Fruit fly (Drosophila melanogaster) whole organism, embryonic: ENCODE measurements around the gene MED25.

Source experiments
- Adf1 ChIP-seq: fragments of 200-800 bp; sonication (Bioruptor generic); IDR thresholded peaks from 2 replicates; pipeline ENCODE4 v1.3.6; 2022; ENCODE audit warnings: missing biosample characterization, missing genetic modification characterization
- B-H2 ChIP-seq: fragments of 200-800 bp; sonication (Bioruptor generic); optimal IDR thresholded peaks from 2 replicates; lab custom pipeline; 2018; ENCODE audit warnings: missing biosample characterization, mild to moderate bottlenecking, missing genetic modification characterization
- CG10147 ChIP-seq: fragments of 200-800 bp; sonication (Bioruptor generic); optimal IDR thresholded peaks from 2 replicates; lab custom pipeline; 2019; ENCODE audit warnings: missing biosample characterization, mild to moderate bottlenecking, missing genetic modification characterization, moderate library complexity
- CG10274 ChIP-seq: fragments of 200-800 bp; sonication (Bioruptor generic); optimal IDR thresholded peaks from 3 replicates; lab custom pipeline; 2017; ENCODE audit warnings: missing biosample characterization, mild to moderate bottlenecking, missing genetic modification characterization
- CG10462 ChIP-seq: fragments of 200-800 bp; sonication (Bioruptor generic); optimal IDR thresholded peaks from 2 replicates; lab custom pipeline; 2016; ENCODE audit warnings: missing biosample characterization, missing genetic modification characterization
- CG11085 ChIP-seq: fragments of 200-800 bp; sonication (Bioruptor generic); IDR thresholded peaks from 2 replicates; pipeline ENCODE4 v1.3.6; 2022; ENCODE audit warnings: missing biosample characterization, missing genetic modification characterization
- CG11247 ChIP-seq: fragments of 200-800 bp; sonication (Bioruptor generic); IDR thresholded peaks from 2 replicates; pipeline ENCODE4 v1.3.6; 2022; ENCODE audit warnings: missing biosample characterization, missing genetic modification characterization
- CG12155 ChIP-seq: fragments of 200-800 bp; sonication (Bioruptor generic); optimal IDR thresholded peaks from 3 replicates; lab custom pipeline; 2016; ENCODE audit warnings: missing biosample characterization, missing genetic modification characterization
- CG13287 ChIP-seq: fragments of 200-800 bp; sonication (Bioruptor generic); IDR thresholded peaks from 2 replicates; pipeline ENCODE4 v1.3.6; 2022; ENCODE audit warnings: missing biosample characterization, missing genetic modification characterization; ENCODE audit not compliant: partially characterized antibody
- CG13894 ChIP-seq: fragments of 200-800 bp; sonication (Bioruptor generic); optimal IDR thresholded peaks from 3 replicates; lab custom pipeline; 2018; ENCODE audit warnings: missing biosample characterization, mild to moderate bottlenecking, missing genetic modification characterization, moderate library complexity
- CG14710 ChIP-seq: fragments of 200-800 bp; sonication (Bioruptor generic); optimal IDR thresholded peaks from 3 replicates; lab custom pipeline; 2019; ENCODE audit warnings: missing biosample characterization, mild to moderate bottlenecking, missing genetic modification characterization, moderate library complexity
- CG14860 ChIP-seq: fragments of 200-800 bp; sonication (Bioruptor generic); IDR thresholded peaks from 3 replicates; pipeline ENCODE4 v1.3.6; 2022; ENCODE audit warnings: missing biosample characterization, missing genetic modification characterization; ENCODE audit not compliant: partially characterized antibody
- CG14965 ChIP-seq: fragments of 200-800 bp; sonication (Bioruptor generic); optimal IDR thresholded peaks from 2 replicates; lab custom pipeline; 2016; ENCODE audit warnings: missing biosample characterization, missing genetic modification characterization, borderline replicate concordance
- CG15514 ChIP-seq: fragments of 200-800 bp; sonication (Bioruptor generic); optimal IDR thresholded peaks from 3 replicates; lab custom pipeline; 2017; ENCODE audit warnings: missing biosample characterization, missing genetic modification characterization, mild to moderate bottlenecking, moderate library complexity, missing genetic modification reagents
- CG17359 ChIP-seq: fragments of 200-800 bp; sonication (Bioruptor generic); optimal IDR thresholded peaks from 3 replicates; lab custom pipeline; 2018; ENCODE audit warnings: missing biosample characterization, mild to moderate bottlenecking, missing genetic modification characterization, moderate library complexity
- CG18476 ChIP-seq: fragments of 200-800 bp; sonication (Bioruptor generic); optimal IDR thresholded peaks from 2 replicates; lab custom pipeline; 2016; ENCODE audit warnings: missing biosample characterization, mild to moderate bottlenecking, missing genetic modification characterization
- CG2120 ChIP-seq: fragments of 200-800 bp; sonication (Bioruptor generic); optimal IDR thresholded peaks from 3 replicates; lab custom pipeline; 2016; ENCODE audit warnings: missing biosample characterization, missing genetic modification characterization
- CG2712 ChIP-seq: fragments of 200-800 bp; optimal IDR thresholded peaks from 3 replicates; lab custom pipeline; 2019; ENCODE audit warnings: missing biosample characterization, mild to moderate bottlenecking, missing genetic modification characterization, moderate library complexity
- CG30403 ChIP-seq: fragments of 200-800 bp; sonication (Bioruptor generic); optimal IDR thresholded peaks from 3 replicates; lab custom pipeline; 2016; ENCODE audit warnings: missing biosample characterization, missing genetic modification characterization
- CG31224 ChIP-seq: fragments of 200-800 bp; sonication (Bioruptor generic); IDR thresholded peaks from 2 replicates; pipeline ENCODE4 v1.3.6; 2022; ENCODE audit warnings: missing biosample characterization, missing genetic modification characterization
- CG32532 ChIP-seq: fragments of 200-800 bp; sonication (Bioruptor generic); IDR thresholded peaks from 2 replicates; pipeline ENCODE4 v1.3.6; 2022; ENCODE audit warnings: missing biosample characterization, missing genetic modification characterization
- CG4617 ChIP-seq: fragments of 200-800 bp; sonication (Bioruptor generic); optimal IDR thresholded peaks from 3 replicates; lab custom pipeline; 2016; ENCODE audit warnings: missing biosample characterization, missing genetic modification characterization, borderline replicate concordance
- CG5180 ChIP-seq: fragments of 200-800 bp; sonication (Bioruptor generic); optimal IDR thresholded peaks from 3 replicates; lab custom pipeline; 2017; ENCODE audit warnings: missing biosample characterization, missing genetic modification characterization, mild to moderate bottlenecking, moderate library complexity, missing genetic modification reagents
- CG6791 ChIP-seq: fragments of 200-800 bp; sonication (Bioruptor generic); IDR thresholded peaks from 3 replicates; pipeline ENCODE4 v1.3.6; 2022; ENCODE audit warnings: missing biosample characterization, missing genetic modification characterization; ENCODE audit not compliant: partially characterized antibody
- CG7357 ChIP-seq: fragments of 200-800 bp; sonication (Bioruptor generic); IDR thresholded peaks from 3 replicates; pipeline ENCODE4 v1.3.6; 2022; ENCODE audit warnings: missing biosample characterization, missing genetic modification characterization
- CG8478 ChIP-seq: fragments of >200 bp; optimal IDR thresholded peaks from 2 replicates; lab custom pipeline; 2018
- CG8765 ChIP-seq: fragments of 200-800 bp; sonication (Bioruptor generic); IDR thresholded peaks from 2 replicates; pipeline ENCODE4 v1.3.6; 2022; ENCODE audit warnings: missing biosample characterization, missing genetic modification characterization
- CG9609 ChIP-seq: fragments of 200-800 bp; sonication (Bioruptor generic); optimal IDR thresholded peaks from 3 replicates; lab custom pipeline; 2016; ENCODE audit warnings: missing biosample characterization, missing genetic modification characterization
- CHES-1-like ChIP-seq: fragments of 200-800 bp; sonication (Bioruptor generic); optimal IDR thresholded peaks from 2 replicates; lab custom pipeline; 2016; ENCODE audit warnings: missing biosample characterization, missing genetic modification characterization
- D19B ChIP-seq: fragments of 200-800 bp; sonication (Bioruptor generic); optimal IDR thresholded peaks from 2 replicates; lab custom pipeline; 2017; ENCODE audit warnings: missing biosample characterization, mild to moderate bottlenecking, missing genetic modification characterization
- Elba2 ChIP-seq: fragments of 200-800 bp; sonication (Bioruptor generic); optimal IDR thresholded peaks from 3 replicates; lab custom pipeline; 2016; ENCODE audit warnings: missing biosample characterization, missing genetic modification characterization
- HHEX ChIP-seq: fragments of 200-800 bp; sonication (Bioruptor generic); optimal IDR thresholded peaks from 3 replicates; lab custom pipeline; 2017; ENCODE audit warnings: missing biosample characterization, mild to moderate bottlenecking, missing genetic modification characterization, missing genetic modification reagents
- Hmx ChIP-seq: fragments of 200-800 bp; sonication (Bioruptor generic); optimal IDR thresholded peaks from 2 replicates; lab custom pipeline; 2016; ENCODE audit warnings: missing biosample characterization, missing genetic modification characterization
- Myb ChIP-seq: fragments of 200-800 bp; sonication (Bioruptor generic); optimal IDR thresholded peaks from 2 replicates; lab custom pipeline; 2016; ENCODE audit warnings: missing biosample characterization, missing genetic modification characterization
- NC2β ChIP-seq: fragments of 200-800 bp; sonication (Bioruptor generic); optimal IDR thresholded peaks from 2 replicates; lab custom pipeline; 2016; ENCODE audit warnings: missing biosample characterization, missing genetic modification characterization
- Side ChIP-seq: fragments of 200-800 bp; sonication (Bioruptor generic); optimal IDR thresholded peaks from 2 replicates; lab custom pipeline; 2016; ENCODE audit warnings: missing biosample characterization, missing genetic modification characterization
- Usf ChIP-seq: fragments of 200-800 bp; sonication (Bioruptor generic); optimal IDR thresholded peaks from 2 replicates; lab custom pipeline; 2017; ENCODE audit warnings: missing genotype, missing biosample characterization, missing genetic modification characterization
- Xbp1 ChIP-seq: fragments of 200-800 bp; sonication (Bioruptor generic); optimal IDR thresholded peaks from 3 replicates; lab custom pipeline; 2016; ENCODE audit warnings: missing biosample characterization, mild to moderate bottlenecking, missing genetic modification characterization
- amos ChIP-seq: fragments of 200-800 bp; sonication (Bioruptor generic); IDR thresholded peaks from 2 replicates; pipeline ENCODE4 v1.3.6; 2022; ENCODE audit warnings: missing biosample characterization, missing genetic modification characterization; ENCODE audit not compliant: partially characterized antibody
- dimm ChIP-seq: fragments of 200-800 bp; sonication (Bioruptor generic); IDR thresholded peaks from 2 replicates; pipeline ENCODE4 v1.3.6; 2022; ENCODE audit warnings: missing biosample characterization, missing genetic modification characterization
- fd3F ChIP-seq: fragments of 200-800 bp; sonication (Bioruptor generic); optimal IDR thresholded peaks from 2 replicates; lab custom pipeline; 2018; ENCODE audit warnings: missing biosample characterization, mild to moderate bottlenecking, missing genetic modification characterization, moderate library complexity
- ham ChIP-seq: fragments of 200-800 bp; sonication (Bioruptor generic); IDR thresholded peaks from 2 replicates; pipeline ENCODE4 v1.3.6; 2022; ENCODE audit warnings: missing biosample characterization, missing genetic modification characterization
- hth ChIP-seq: fragments of >200 bp; optimal IDR thresholded peaks from 2 replicates; lab custom pipeline; 2017; ENCODE audit warnings: inconsistent platforms
- lab ChIP-seq: fragments of 200-800 bp; sonication (Bioruptor generic); optimal IDR thresholded peaks from 3 replicates; lab custom pipeline; 2017; ENCODE audit warnings: missing biosample characterization, missing genetic modification characterization, mild to moderate bottlenecking, moderate library complexity, missing genetic modification reagents
- nerfin-1 ChIP-seq: fragments of 200-800 bp; sonication (Bioruptor generic); optimal IDR thresholded peaks from 3 replicates; lab custom pipeline; 2019; ENCODE audit warnings: missing biosample characterization, mild to moderate bottlenecking, missing genetic modification characterization, moderate library complexity
- pb ChIP-seq: fragments of 200-800 bp; sonication (Bioruptor generic); optimal IDR thresholded peaks from 3 replicates; lab custom pipeline; 2016; ENCODE audit warnings: missing biosample characterization, missing genetic modification characterization
- rib ChIP-seq: fragments of 200-800 bp; sonication (Bioruptor generic); IDR thresholded peaks from 2 replicates; pipeline ENCODE4 v1.3.6; 2022; ENCODE audit warnings: missing biosample characterization, missing genetic modification characterization
- salm ChIP-seq: fragments of 200-800 bp; sonication (Bioruptor generic); optimal IDR thresholded peaks from 2 replicates; lab custom pipeline; 2018; ENCODE audit warnings: missing biosample characterization, mild to moderate bottlenecking, missing genetic modification characterization
- scrt ChIP-seq: fragments of 200-800 bp; sonication (Bioruptor generic); optimal IDR thresholded peaks from 2 replicates; lab custom pipeline; 2018; ENCODE audit warnings: missing biosample characterization, mild to moderate bottlenecking, missing genetic modification characterization, moderate library complexity
- stc ChIP-seq: fragments of 200-800 bp; sonication (Bioruptor generic); IDR thresholded peaks from 2 replicates; pipeline ENCODE4 v1.3.6; 2022; ENCODE audit warnings: missing biosample characterization, missing genetic modification characterization
- tgo ChIP-seq: fragments of 200-800 bp; sonication (Bioruptor generic); IDR thresholded peaks from 3 replicates; pipeline ENCODE4 v1.3.6; 2022; ENCODE audit warnings: missing biosample characterization, missing genetic modification characterization
- wor ChIP-seq: fragments of 200-800 bp; sonication (Bioruptor generic); IDR thresholded peaks from 2 replicates; pipeline ENCODE4 v1.3.6; 2022; ENCODE audit warnings: missing biosample characterization, missing genetic modification characterization

The MED25 gene

DNA sequence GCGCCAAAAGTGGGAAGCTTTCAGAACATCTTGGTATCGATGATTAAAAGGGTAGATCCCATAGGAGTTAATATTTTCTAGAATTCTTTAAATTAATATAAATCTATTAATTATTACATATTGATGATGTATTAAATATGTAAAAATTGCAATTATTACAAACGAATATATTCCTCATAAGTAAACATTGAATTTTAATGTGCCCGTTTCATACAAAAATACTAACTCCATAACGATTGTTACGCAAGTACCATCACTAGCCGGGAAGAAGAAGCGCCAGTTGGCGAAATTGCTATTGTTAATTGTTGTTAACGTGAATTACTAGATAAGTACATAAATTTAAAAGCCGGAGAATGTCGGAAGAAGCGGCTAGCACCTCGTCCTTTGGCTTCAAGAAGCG is 48.8 kb downstream of the MED25 start, which contains the start of gene mdlc (continued):
- no peak for TF ChIP-seq CHES-1-like (GFP tag; lab: Kevin White, UChicago)
- TF ChIP-seq CG31224, result no peak
- TF ChIP-seq CG2120 (GFP tag; lab: Kevin White, UChicago), result peak; percentile 10
- TF ChIP-seq HHEX (GFP tag; lab: Kevin White, UChicago), result no peak
- TF ChIP-seq D19B (GFP tag; lab: Kevin White, UChicago), result no peak
- TF ChIP-seq CG2712 (tag; lab: Kevin White, UChicago), result no peak
- TF ChIP-seq wor (GFP tag; lab: Robert Waterston, UW), result no peak
- TF ChIP-seq CG13894 (tag; lab: Kevin White, UChicago), result no peak
- no peak for TF ChIP-seq Adf1 (GFP tag; lab: Robert Waterston, UW)
- TF ChIP-seq CG11085 (GFP tag; lab: Robert Waterston, UW), result no peak
- TF ChIP-seq CG18476 (GFP tag; lab: Kevin White, UChicago), result no peak
- no peak for TF ChIP-seq Usf (GFP tag; lab: Kevin White, UChicago)
- no peak for TF ChIP-seq dimm
- peak; percentile 6 for TF ChIP-seq Elba2 (GFP tag; lab: Kevin White, UChicago)
- no peak for TF ChIP-seq nerfin-1 (tag; lab: Kevin White, UChicago)
- TF ChIP-seq fd3F (GFP tag; lab: Kevin White, UChicago), result no peak
- TF ChIP-seq tgo (GFP tag; lab: Robert Waterston, UW), result no peak
- no peak for TF ChIP-seq CG14860
- TF ChIP-seq CG6791, result no peak
- TF ChIP-seq pb (GFP tag; lab: Kevin White, UChicago), result no peak
- TF ChIP-seq CG9609, result no peak
- TF ChIP-seq CG7357 (GFP tag; lab: Robert Waterston, UW), result no peak
- no peak for TF ChIP-seq CG8765 (GFP tag; lab: Robert Waterston, UW)
- peak; percentile 40 for TF ChIP-seq CG14710 (tag; lab: Kevin White, UChicago)
- TF ChIP-seq CG11247 (GFP tag; lab: Robert Waterston, UW), result no peak
- no peak for TF ChIP-seq Side (GFP tag; lab: Kevin White, UChicago)
- no peak for TF ChIP-seq hth (lab: Kevin White, UChicago)
- TF ChIP-seq Xbp1 (GFP tag; lab: Kevin White, UChicago), result peak; percentile 17
- peak; percentile 13 for TF ChIP-seq CG10147 (GFP tag; lab: Kevin White, UChicago)
- TF ChIP-seq CG10274 (GFP tag; lab: Kevin White, UChicago), result no peak
- TF ChIP-seq CG14965, result no peak
- no peak for TF ChIP-seq lab (GFP tag; lab: Kevin White, UChicago)
- peak; percentile 73 for TF ChIP-seq CG13287 (GFP tag; lab: Robert Waterston, UW)
- TF ChIP-seq CG12155 (GFP tag; lab: Kevin White, UChicago), result no peak
- TF ChIP-seq Myb (GFP tag; lab: Kevin White, UChicago), result no peak
- TF ChIP-seq CG4617 (GFP tag; lab: Kevin White, UChicago), result peak; percentile 29
- no peak for TF ChIP-seq CG17359 (tag; lab: Kevin White, UChicago)
- TF ChIP-seq NC2β (GFP tag; lab: Kevin White, UChicago), result no peak
- TF ChIP-seq CG15514 (GFP tag; lab: Kevin White, UChicago), result no peak
- TF ChIP-seq CG32532, result no peak
- no peak for TF ChIP-seq CG10462
- no peak for TF ChIP-seq ham (GFP tag; lab: Robert Waterston, UW)
- peak; percentile 61 for TF ChIP-seq amos
- no peak for TF ChIP-seq rib (GFP tag; lab: Robert Waterston, UW)
- no peak for TF ChIP-seq stc (GFP tag; lab: Robert Waterston, UW)
- peak; percentile 22 for TF ChIP-seq CG30403 (GFP tag; lab: Kevin White, UChicago)
- no peak for TF ChIP-seq CG8478
- TF ChIP-seq Hmx (GFP tag; lab: Kevin White, UChicago), result no peak
- TF ChIP-seq B-H2 (GFP tag; lab: Kevin White, UChicago), result no peak
- no peak for TF ChIP-seq scrt
- no peak for TF ChIP-seq salm (tag; lab: Kevin White, UChicago)
- no peak for TF ChIP-seq CG5180 (GFP tag; lab: Kevin White, UChicago)
